Fruit fly (Drosophila melanogaster): Measurements from ENCODE around the gene Atg4a.

Gene Atg4a

DNA sequence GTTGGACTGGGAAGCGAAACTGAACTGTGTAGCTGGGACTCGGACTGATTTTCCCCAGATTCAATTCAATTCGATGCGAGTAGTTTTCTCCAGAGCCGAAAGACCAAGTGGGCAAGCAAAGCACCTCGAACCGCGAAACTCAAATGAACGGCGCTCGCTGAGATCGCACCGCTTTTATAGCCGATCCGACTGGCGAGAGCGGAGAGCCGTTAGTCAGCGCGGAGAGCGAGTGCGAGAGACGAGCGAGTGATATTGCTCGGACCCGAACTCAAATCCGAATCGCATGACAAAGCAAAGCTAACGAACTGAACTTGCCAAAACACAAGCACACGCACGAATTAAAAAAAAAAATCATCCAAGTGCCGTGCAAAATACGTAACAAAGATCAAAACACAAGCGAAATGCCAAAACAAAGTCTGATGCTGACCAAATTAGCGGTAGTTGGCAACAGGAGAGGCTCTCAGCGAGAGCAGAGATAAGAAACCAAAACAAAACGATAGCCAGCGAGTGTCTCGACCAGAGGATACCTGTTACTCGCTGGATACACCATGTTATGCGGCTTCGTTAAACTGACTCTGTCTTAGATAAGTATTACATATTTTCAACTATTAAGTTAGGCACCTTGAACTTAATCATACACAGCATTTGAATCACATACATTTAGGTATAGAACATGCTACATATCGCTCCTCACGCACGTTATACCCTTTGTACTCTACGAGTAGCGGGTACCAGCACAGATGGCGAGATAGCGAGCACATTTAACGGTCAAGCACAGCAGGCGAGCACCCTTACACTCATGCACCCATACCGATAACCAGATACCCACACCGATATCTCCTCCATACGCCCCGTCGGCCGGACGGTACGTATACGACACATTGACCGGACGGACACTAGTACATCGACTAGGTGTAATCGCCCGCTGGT lies 38.4 kb downstream of the Atg4a start (continued):
- TF ChIP-seq Ada2b (GFP tag; IDR thresholded peaks at IDR 0.05) = peak; percentile 84
- TF ChIP-seq trem (tag; optimal IDR thresholded peaks at IDR 0.05) = no peak
- TF ChIP-seq Opbp (GFP tag; IDR thresholded peaks at IDR 0.05; ENCODE audit: partially characterized antibody) = peak; percentile 40; the same call in 1 of the 3 replicates
- TF ChIP-seq zen (tag; optimal IDR thresholded peaks at IDR 0.05) = peak; percentile 55
- peak; percentile 23 for TF ChIP-seq CG14710 (tag; optimal IDR thresholded peaks at IDR 0.05)
- peak; percentile 65; the same call in 1 of the 2 replicates for TF ChIP-seq danr (GFP tag; IDR thresholded peaks at IDR 0.05)
- no peak for TF ChIP-seq CG7271 (tag; optimal IDR thresholded peaks at IDR 0.05)
- TF ChIP-seq Awh (GFP tag; IDR thresholded peaks at IDR 0.05) = peak; percentile 36; the same call in 1 of the 2 replicates
- TF ChIP-seq shn (GFP tag; optimal IDR thresholded peaks at IDR 0.05) = peak; percentile 75
- TF ChIP-seq bigmax (GFP tag; optimal IDR thresholded peaks at IDR 0.05) = no peak
- peak; percentile 40 for TF ChIP-seq CG30431 (GFP tag; optimal IDR thresholded peaks at IDR 0.05)
- TF ChIP-seq CG6765 (GFP tag; optimal IDR thresholded peaks at IDR 0.05) = peak; percentile 45
- TF ChIP-seq Dfd (GFP tag; optimal IDR thresholded peaks at IDR 0.05) = no peak
- TF ChIP-seq HLH3B (GFP tag; IDR thresholded peaks at IDR 0.05) = peak; percentile 69
- peak; percentile 55 for TF ChIP-seq NfI (GFP tag; optimal IDR thresholded peaks at IDR 0.05)
- TF ChIP-seq BEAF-32 (GFP tag; optimal IDR thresholded peaks at IDR 0.05) = no peak
- peak; percentile 44 for TF ChIP-seq Sox100B (GFP tag; optimal IDR thresholded peaks at IDR 0.05)
- no peak for TF ChIP-seq CG4360 (GFP tag; IDR thresholded peaks at IDR 0.05)
- TF ChIP-seq gcm2 (GFP tag; optimal IDR thresholded peaks at IDR 0.05) = peak; percentile 55
- peak; percentile 63 for TF ChIP-seq CG1602 (GFP tag; optimal IDR thresholded peaks at IDR 0.05)
- peak; percentile 63 for TF ChIP-seq CG7357 (GFP tag; IDR thresholded peaks at IDR 0.05)
- peak; percentile 72 for TF ChIP-seq zfh1 (GFP tag; IDR thresholded peaks at IDR 0.05)
- TF ChIP-seq br (optimal IDR thresholded peaks at IDR 0.05) = no peak
- TF ChIP-seq NC2α (GFP tag; optimal IDR thresholded peaks at IDR 0.05) = no peak
- no peak for TF ChIP-seq CG9797 (GFP tag; optimal IDR thresholded peaks at IDR 0.05)
- TF ChIP-seq CG15479 (GFP tag; optimal IDR thresholded peaks at IDR 0.05) = peak; percentile 78
- no peak for TF ChIP-seq Hr39 (optimal IDR thresholded peaks at IDR 0.05)
- TF ChIP-seq luna (GFP tag; optimal IDR thresholded peaks at IDR 0.05) = no peak
- TF ChIP-seq wor (GFP tag; IDR thresholded peaks at IDR 0.05) = peak; percentile 47; the same call in 1 of the 2 replicates
- TF ChIP-seq ttk (GFP tag; IDR thresholded peaks at IDR 0.05) = peak; percentile 30; the same call in 1 of the 2 replicates
- no peak; the same call in 1 of the 2 replicates for TF ChIP-seq Doc2 (GFP tag; IDR thresholded peaks at IDR 0.05)
- peak; percentile 49 for TF ChIP-seq CG8290 (GFP tag; optimal IDR thresholded peaks at IDR 0.05)
- TF ChIP-seq CG8290 (tag; optimal IDR thresholded peaks at IDR 0.05) = peak in 1 of 2 experiments; percentile 87
- peak; percentile 31 for TF ChIP-seq lov (optimal IDR thresholded peaks at IDR 0.05)
- TF ChIP-seq lov (GFP tag; IDR thresholded peaks at IDR 0.05) = 0 out of 3 replicates have a peak, but pooled peaks have one; percentile 13
- TF ChIP-seq CG12769 (tag; optimal IDR thresholded peaks at IDR 0.05) = peak; percentile 93
- peak; percentile 74 for TF ChIP-seq CG12391 (tag; optimal IDR thresholded peaks at IDR 0.05)
- peak; percentile 66 for TF ChIP-seq Max (GFP tag; optimal IDR thresholded peaks at IDR 0.05)
- TF ChIP-seq Fer3 (tag; optimal IDR thresholded peaks at IDR 0.05) = peak; percentile 72
- peak; percentile 51 for TF ChIP-seq bab2 (GFP tag; optimal IDR thresholded peaks at IDR 0.05)
- 0 out of 2 replicates have a peak, but pooled peaks have one; percentile 43 for TF ChIP-seq Poxn (GFP tag; IDR thresholded peaks at IDR 0.05)
- TF ChIP-seq ken (GFP tag; IDR thresholded peaks at IDR 0.05) = peak; percentile 72; the same call in 2 of the 3 replicates
- TF ChIP-seq CHES-1-like (GFP tag; optimal IDR thresholded peaks at IDR 0.05) = peak; percentile 82
- peak; percentile 48 for TF ChIP-seq CG1233 (GFP tag; optimal IDR thresholded peaks at IDR 0.05)
- no peak for TF ChIP-seq zf30C (GFP tag; optimal IDR thresholded peaks at IDR 0.05)
- peak; percentile 72 for TF ChIP-seq peb (GFP tag; IDR thresholded peaks at IDR 0.05)
- TF ChIP-seq CG2889 (GFP tag; IDR thresholded peaks at IDR 0.05) = no peak
- TF ChIP-seq Deaf1 (tag; optimal IDR thresholded peaks at IDR 0.05) = peak; percentile 97
- peak; percentile 62 for TF ChIP-seq az2 (GFP tag; optimal IDR thresholded peaks at IDR 0.05)
- peak; percentile 54 for TF ChIP-seq CG17359 (tag; optimal IDR thresholded peaks at IDR 0.05)

Measured in whole organism, embryonic.